Worm (Caenorhabditis elegans) whole organism, mixed stage, embryonic: ENCODE data around the gene gap-2.

Experiments
- M03D4.4 ChIP-seq: sonication (generic microtip); optimal IDR thresholded peaks from 2 replicates; lab custom pipeline; 2017; ENCODE audit warnings: mild to moderate bottlenecking, missing genetic modification characterization, missing compliant biosample characterization
- bed-3 ChIP-seq: fragments of 200-800 bp; sonication (Bioruptor generic); optimal IDR thresholded peaks from 3 replicates; lab custom pipeline; 2018; ENCODE audit warnings: mild to moderate bottlenecking, missing genetic modification characterization, moderate library complexity, missing compliant biosample characterization
- ceh-39 ChIP-seq: fragments of 150-350 bp; optimal IDR thresholded peaks from 2 replicates; lab custom pipeline; 2014; ENCODE audit warnings: missing biosample characterization, missing genetic modification characterization
- ceh-83 ChIP-seq: fragments of 200-800 bp; sonication (Bioruptor generic); optimal IDR thresholded peaks from 2 replicates; lab custom pipeline; 2018; ENCODE audit warnings: mild to moderate bottlenecking, missing genetic modification characterization, missing compliant biosample characterization
- ces-1 ChIP-seq: fragments of 150-350 bp; optimal IDR thresholded peaks from 2 replicates; lab custom pipeline; 2014; ENCODE audit warnings: missing biosample characterization, missing genetic modification reagents, missing genetic modification characterization
- cnd-1 ChIP-seq: fragments of 200-800 bp; sonication (Bioruptor generic); optimal IDR thresholded peaks from 2 replicates; lab custom pipeline; 2018; ENCODE audit warnings: mild to moderate bottlenecking, missing genetic modification characterization, missing compliant biosample characterization
- drap-1 ChIP-seq: fragments of 200-800 bp; sonication (Bioruptor generic); optimal IDR thresholded peaks from 3 replicates; lab custom pipeline; 2018; ENCODE audit warnings: mild to moderate bottlenecking, missing genetic modification characterization, missing compliant biosample characterization
- elt-1 ChIP-seq: sonication (generic microtip); optimal IDR thresholded peaks from 2 replicates; lab custom pipeline; 2017; ENCODE audit warnings: missing genetic modification characterization, mild to moderate bottlenecking, missing compliant biosample characterization, antibody characterized with exemption, moderate library complexity, borderline replicate concordance; ENCODE audit not compliant: insufficient read depth
- elt-3 ChIP-seq: fragments of 150-350 bp; optimal IDR thresholded peaks from 2 replicates; lab custom pipeline; 2014; ENCODE audit warnings: missing biosample characterization, missing genetic modification characterization
- flh-1 ChIP-seq: fragments of 200-800 bp; sonication (Bioruptor generic); optimal IDR thresholded peaks from 2 replicates; lab custom pipeline; 2018; ENCODE audit warnings: mild to moderate bottlenecking, missing genetic modification characterization, moderate library complexity, missing compliant biosample characterization
- ham-2 ChIP-seq: fragments of 200-800 bp; sonication (Bioruptor generic); optimal IDR thresholded peaks from 2 replicates; lab custom pipeline; 2018; ENCODE audit warnings: mild to moderate bottlenecking, missing genetic modification characterization, missing compliant biosample characterization
- hlh-1 ChIP-seq: fragments of 150-350 bp; optimal IDR thresholded peaks from 2 replicates; lab custom pipeline; 2014; ENCODE audit warnings: missing biosample characterization, missing genetic modification reagents, missing genetic modification characterization
- lin-13 ChIP-seq: fragments of 150-350 bp; optimal IDR thresholded peaks from 2 replicates; lab custom pipeline; 2014; ENCODE audit warnings: missing biosample characterization, missing genetic modification characterization
- lin-32 ChIP-seq: fragments of 200-800 bp; sonication (Bioruptor generic); optimal IDR thresholded peaks from 2 replicates; lab custom pipeline; 2018; ENCODE audit warnings: mild to moderate bottlenecking, missing genetic modification characterization, missing compliant biosample characterization
- lsy-2 ChIP-seq: fragments of 150-350 bp; optimal IDR thresholded peaks from 2 replicates; lab custom pipeline; 2014; ENCODE audit warnings: missing biosample characterization, missing genetic modification characterization
- mab-5 ChIP-seq: fragments of 150-350 bp; optimal IDR thresholded peaks from 2 replicates; lab custom pipeline; 2014; ENCODE audit warnings: missing biosample characterization, missing genetic modification characterization
- mep-1 ChIP-seq: fragments of 150-350 bp; optimal IDR thresholded peaks from 2 replicates; lab custom pipeline; 2017; ENCODE audit warnings: missing biosample characterization, missing genetic modification reagents, missing genetic modification characterization, inconsistent platforms
- mls-2 ChIP-seq: sonication (generic microtip); optimal IDR thresholded peaks from 2 replicates; lab custom pipeline; 2016; ENCODE audit warnings: mild to moderate bottlenecking, missing genetic modification characterization, moderate library complexity, missing compliant biosample characterization
- nhr-12 ChIP-seq: fragments of 150-350 bp; optimal IDR thresholded peaks from 2 replicates; lab custom pipeline; 2014; ENCODE audit warnings: missing biosample characterization, missing genetic modification characterization
- nhr-237 ChIP-seq: fragments of 150-350 bp; optimal IDR thresholded peaks from 2 replicates; lab custom pipeline; 2014; ENCODE audit warnings: missing biosample characterization, missing genetic modification characterization
- nhr-28 ChIP-seq: fragments of 150-350 bp; optimal IDR thresholded peaks from 2 replicates; lab custom pipeline; 2014; ENCODE audit warnings: missing biosample characterization, missing genetic modification characterization
- nhr-76 ChIP-seq: sonication (generic microtip); optimal IDR thresholded peaks from 2 replicates; lab custom pipeline; 2017; ENCODE audit warnings: missing biosample characterization, missing genetic modification characterization
- pha-4 ChIP-seq: fragments of 150-350 bp; optimal IDR thresholded peaks from 2 replicates; lab custom pipeline; 2018; ENCODE audit warnings: missing biosample characterization, missing genetic modification reagents, missing genetic modification characterization
- sem-2 ChIP-seq: fragments of 200-800 bp; sonication (Bioruptor generic); optimal IDR thresholded peaks from 2 replicates; lab custom pipeline; 2018; ENCODE audit warnings: mild to moderate bottlenecking, missing genetic modification characterization, missing compliant biosample characterization
- snpc-4 ChIP-seq: fragments of 150-350 bp; optimal IDR thresholded peaks from 2 replicates; lab custom pipeline; 2014; ENCODE audit warnings: missing biosample characterization, missing genetic modification characterization
- sptf-1 ChIP-seq: sonication (generic microtip); optimal IDR thresholded peaks from 2 replicates; lab custom pipeline; 2017; ENCODE audit warnings: mild to moderate bottlenecking, missing genetic modification characterization, moderate library complexity, missing compliant biosample characterization
- tbx-8 ChIP-seq: fragments of 200-800 bp; sonication (Bioruptor generic); optimal IDR thresholded peaks from 2 replicates; lab custom pipeline; 2018; ENCODE audit warnings: mild to moderate bottlenecking, missing genetic modification characterization, moderate library complexity, missing compliant biosample characterization
- unc-120 ChIP-seq: sonication (generic microtip); optimal IDR thresholded peaks from 2 replicates; lab custom pipeline; 2017; ENCODE audit warnings: missing genetic modification characterization, missing compliant biosample characterization; ENCODE audit not compliant: poor library complexity, severe bottlenecking
- unc-39 ChIP-seq: fragments of 150-350 bp; optimal IDR thresholded peaks from 2 replicates; lab custom pipeline; 2014; ENCODE audit warnings: missing biosample characterization, missing genetic modification characterization
- unc-62 ChIP-seq: fragments of 150-350 bp; optimal IDR thresholded peaks from 2 replicates; lab custom pipeline; 2014; ENCODE audit warnings: missing biosample characterization, missing genetic modification reagents, missing genetic modification characterization
- zip-8 ChIP-seq: fragments of 150-350 bp; optimal IDR thresholded peaks from 2 replicates; lab custom pipeline; 2014; ENCODE audit warnings: missing biosample characterization, missing genetic modification characterization

Gene gap-2

DNA sequence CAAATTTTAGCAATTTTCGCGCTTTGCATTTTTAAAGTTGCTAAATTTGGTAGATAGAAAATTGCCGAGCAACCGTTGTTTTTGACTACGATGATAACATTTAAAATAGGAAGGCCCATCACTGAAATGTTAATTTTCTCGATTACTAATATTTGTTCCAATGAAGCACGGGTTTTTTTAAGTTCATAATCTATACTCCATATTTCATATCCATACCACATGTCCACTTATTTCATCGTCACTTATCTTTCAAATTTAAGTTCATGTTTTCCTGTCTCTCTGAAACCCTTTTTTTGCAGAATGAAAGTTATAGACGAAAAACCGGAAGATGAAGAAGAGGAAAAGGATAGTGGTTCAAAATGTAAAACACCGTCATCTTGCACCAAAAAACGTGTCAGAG lies at the start of gene gap-2:
TSS of gene gap-2 (plus strand) at position 301 of the 400 bp plus-strand sequence.
- TF ChIP-seq unc-39 (tag; lab: Kevin White, UChicago), result no peak
- no peak for TF ChIP-seq nhr-237
- no peak for TF ChIP-seq unc-120 (tag; lab: Kevin White, UChicago)
- no peak for TF ChIP-seq tbx-8 (GFP tag; lab: Kevin White, UChicago)
- no peak for TF ChIP-seq zip-8 (tag; lab: Kevin White, UChicago)
- no peak for TF ChIP-seq sem-2
- no peak for TF ChIP-seq mab-5
- TF ChIP-seq nhr-76 (tag; lab: Kevin White, UChicago), result no peak
- no peak for TF ChIP-seq snpc-4 (tag; lab: Kevin White, UChicago)
- TF ChIP-seq bed-3 (GFP tag; lab: Kevin White, UChicago), result no peak
- TF ChIP-seq nhr-28 (tag; lab: Kevin White, UChicago), result no peak
- TF ChIP-seq mep-1 (tag; lab: Kevin White, UChicago), result no peak
- no peak for TF ChIP-seq nhr-12 (tag; lab: Kevin White, UChicago)
- TF ChIP-seq cnd-1, result no peak
- no peak for TF ChIP-seq hlh-1 (tag; lab: Kevin White, UChicago)
- TF ChIP-seq lin-13, result no peak
- no peak for TF ChIP-seq unc-62 (GFP tag; lab: Kevin White, UChicago)
- TF ChIP-seq flh-1 (GFP tag; lab: Kevin White, UChicago), result no peak

DNA sequence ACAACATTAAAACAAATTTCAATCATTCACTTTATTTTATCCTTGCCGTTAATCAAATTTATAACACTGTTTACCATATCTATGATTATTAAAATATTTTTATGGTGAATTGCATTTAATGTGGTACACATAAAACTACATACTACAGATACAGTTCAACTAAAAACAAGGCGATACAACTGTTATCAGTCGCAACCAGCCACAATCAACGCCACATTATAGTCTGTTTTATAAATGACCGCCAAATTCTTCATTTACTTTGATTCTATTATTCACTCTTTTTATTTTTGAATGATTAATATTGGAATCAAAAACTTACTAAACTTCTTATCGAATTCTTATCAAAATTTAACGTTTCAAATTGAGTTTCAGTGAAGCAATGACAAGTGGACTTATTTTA lies 44.2 kb upstream of the gap-2 start, which contains the start of gene B0272.4:
TSS of gene B0272.4 (plus strand) at position 373 of the 400 bp plus-strand sequence.
- no peak for TF ChIP-seq ceh-39 (tag; lab: Kevin White, UChicago)
- no peak for TF ChIP-seq pha-4
- no peak for TF ChIP-seq drap-1
- no peak for TF ChIP-seq nhr-28 (tag; lab: Kevin White, UChicago)
- no peak for TF ChIP-seq ceh-83 (GFP tag; lab: Kevin White, UChicago)
- no peak for TF ChIP-seq elt-3 (tag; lab: Kevin White, UChicago)
- TF ChIP-seq, all 35 proteins: peak for 0

- TF ChIP-seq unc-120 (tag; lab: Kevin White, UChicago) (peak; percentile 27), mep-1 (tag; lab: Kevin White, UChicago) (no peak), ham-2 (peak; percentile 13), ceh-39 (tag; lab: Kevin White, UChicago) (peak; percentile 66), M03D4.4 (tag; lab: Kevin White, UChicago) (no peak), pha-4 (peak; percentile 38)
Measured at ce11 chrX:9431002-9431482, 41.2 kb upstream of the gap-2 start, which contains the start of gene B0272.3. Gene B0272.3 (plus strand): TSS chrX:9431432.

DNA sequence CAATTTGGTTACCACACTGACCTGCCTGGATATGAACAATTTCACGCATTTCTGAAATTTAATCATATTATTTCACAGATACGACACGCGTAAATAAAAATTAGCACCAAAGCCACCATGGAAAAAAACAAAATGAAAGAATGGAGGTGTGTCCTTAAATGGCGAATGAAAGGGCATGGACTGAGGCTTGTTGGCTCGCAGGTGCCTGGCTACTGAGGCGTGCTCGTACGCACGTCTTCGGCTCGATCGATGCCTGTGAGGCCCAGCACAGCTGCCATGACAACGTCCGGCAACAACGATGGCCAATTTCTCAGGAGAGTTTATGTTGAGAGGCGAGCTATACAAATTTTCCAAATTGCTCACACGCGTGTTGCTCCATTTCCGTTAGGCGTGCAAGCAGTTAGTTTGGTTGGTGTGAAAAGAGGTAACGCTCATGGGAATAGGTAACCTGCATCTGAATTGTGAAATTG lies 35.4 kb upstream of the gap-2 start, which contains the start of gene tbb-4:
TSS of gene tbb-4 (minus strand) at position 51 of the 470 bp plus-strand sequence.
- TF ChIP-seq elt-3 (tag; lab: Kevin White, UChicago) (no peak), unc-39 (tag; lab: Kevin White, UChicago) (no peak), ceh-83 (GFP tag; lab: Kevin White, UChicago) (no peak), lin-32 (GFP tag; lab: Kevin White, UChicago) (peak; percentile 51), elt-1 (tag; lab: Kevin White, UChicago) (no peak), flh-1 (GFP tag; lab: Kevin White, UChicago) (no peak)

DNA sequence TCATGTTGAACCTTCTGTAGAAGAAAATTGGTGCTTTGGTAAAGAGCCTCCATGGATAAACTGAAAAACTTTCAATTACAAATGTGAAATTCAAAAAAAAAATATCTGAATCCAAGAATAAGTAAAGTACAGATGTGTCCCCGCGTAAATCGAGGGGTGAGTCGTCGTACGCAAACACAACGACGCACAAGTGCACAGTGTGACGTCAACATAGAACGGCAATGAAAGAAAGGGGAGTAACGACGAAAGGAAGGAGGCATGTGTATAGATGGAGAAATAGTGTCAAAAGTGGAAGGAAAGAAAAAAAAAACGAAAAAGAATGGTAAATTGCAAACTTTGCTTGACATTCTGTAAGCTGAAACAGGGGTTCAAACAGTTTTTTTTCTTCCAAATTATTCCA lies 30.8 kb upstream of the gap-2 start, which contains the start of gene memb-1:
TSS of gene memb-1 (minus strand) at position 60 of the 400 bp plus-strand sequence.
- peak; percentile 80 for TF ChIP-seq mep-1 (tag; lab: Kevin White, UChicago)
- peak; percentile 47 for TF ChIP-seq sptf-1 (tag; lab: Kevin White, UChicago)
- peak; percentile 38 for TF ChIP-seq ces-1 (GFP tag; lab: Kevin White, UChicago)
- TF ChIP-seq lin-13, result peak; percentile 3
- peak; percentile 15 for TF ChIP-seq lsy-2 (tag; lab: Kevin White, UChicago)
- TF ChIP-seq pha-4, result peak; percentile 65
- no peak for TF ChIP-seq tbx-8 (GFP tag; lab: Kevin White, UChicago)
- TF ChIP-seq mab-5, result no peak
- TF ChIP-seq nhr-12 (tag; lab: Kevin White, UChicago), result no peak
- peak; percentile 20 for TF ChIP-seq mls-2 (tag; lab: Kevin White, UChicago)
- TF ChIP-seq drap-1, result peak; percentile 52
- TF ChIP-seq zip-8 (tag; lab: Kevin White, UChicago), result peak; percentile 55
